Fruit fly (Drosophila melanogaster): ENCODE data around the gene CG13101.

The CG13101 gene

dm6 chr2L:8943110-8943509 is 41.6 kb downstream of the CG13101 start, which contains the start of gene CG9515 (continued):
- TF ChIP-seq CG15269 (tag; optimal IDR thresholded peaks at IDR 0.05), result no peak
- TF ChIP-seq ci (GFP tag; IDR thresholded peaks at IDR 0.05), result no peak; the same call in 2 of the 3 replicates
- TF ChIP-seq Jarid2 (GFP tag; optimal IDR thresholded peaks at IDR 0.05), result no peak
- TF ChIP-seq Hmx (GFP tag; optimal IDR thresholded peaks at IDR 0.05), result no peak
- TF ChIP-seq Neu2 (GFP tag; optimal IDR thresholded peaks at IDR 0.05; ENCODE audit: borderline replicate concordance), result no peak
- TF ChIP-seq CG14710 (tag; optimal IDR thresholded peaks at IDR 0.05), result peak; percentile 45
- peak; percentile 86 for TF ChIP-seq Dll (GFP tag; IDR thresholded peaks at IDR 0.05; ENCODE audit: partially characterized antibody)
- no peak for TF ChIP-seq onecut (GFP tag; IDR thresholded peaks at IDR 0.05)
- TF ChIP-seq CG13624 (GFP tag; optimal IDR thresholded peaks at IDR 0.05), result peak; percentile 27
- TF ChIP-seq CG17385 (GFP tag; optimal IDR thresholded peaks at IDR 0.05), result no peak
- no peak for TF ChIP-seq CG10462 (GFP tag; optimal IDR thresholded peaks at IDR 0.05)
- peak; percentile 92 for TF ChIP-seq E2f2 (GFP tag; IDR thresholded peaks at IDR 0.05)
- TF ChIP-seq chif (GFP tag; optimal IDR thresholded peaks at IDR 0.05), result no peak
- TF ChIP-seq CG1792 (GFP tag; optimal IDR thresholded peaks at IDR 0.05), result no peak
- no peak for TF ChIP-seq Six4 (GFP tag; optimal IDR thresholded peaks at IDR 0.05)
- TF ChIP-seq gce (GFP tag; IDR thresholded peaks at IDR 0.05), result no peak
- TF ChIP-seq insv (GFP tag; optimal IDR thresholded peaks at IDR 0.05), result peak in 1 of 2 experiments; percentile 21
- TF ChIP-seq sens-2 (GFP tag; IDR thresholded peaks at IDR 0.05), result no peak
- no peak for TF ChIP-seq Awh (GFP tag; IDR thresholded peaks at IDR 0.05)
- no peak for TF ChIP-seq btn (GFP tag; optimal IDR thresholded peaks at IDR 0.05)
- no peak for TF ChIP-seq schlank (tag; optimal IDR thresholded peaks at IDR 0.05)
- TF ChIP-seq CG6654 (GFP tag; optimal IDR thresholded peaks at IDR 0.05), result no peak
- no peak for TF ChIP-seq CHES-1-like (GFP tag; optimal IDR thresholded peaks at IDR 0.05)
- peak; percentile 95 for TF ChIP-seq Bgb (GFP tag; IDR thresholded peaks at IDR 0.05; ENCODE audit: partially characterized antibody)
- no peak for TF ChIP-seq Dek (tag; optimal IDR thresholded peaks at IDR 0.05)
- no peak for TF ChIP-seq mld (GFP tag; IDR thresholded peaks at IDR 0.05; ENCODE audit: partially characterized antibody)
- TF ChIP-seq trem (tag; optimal IDR thresholded peaks at IDR 0.05), result peak; percentile 58
- peak; percentile 87 for TF ChIP-seq nerfin-2 (GFP tag; IDR thresholded peaks at IDR 0.05; ENCODE audit: partially characterized antibody)
- peak; percentile 22 for TF ChIP-seq CG10267 (tag; optimal IDR thresholded peaks at IDR 0.05)
- TF ChIP-seq cas (GFP tag; IDR thresholded peaks at IDR 0.05), result no peak
- peak; percentile 14 for TF ChIP-seq CoRest (tag; optimal IDR thresholded peaks at IDR 0.05)
- TF ChIP-seq fd64A (GFP tag; optimal IDR thresholded peaks at IDR 0.05), result no peak
- no peak for TF ChIP-seq ssp (GFP tag; IDR thresholded peaks at IDR 0.05)
- TF ChIP-seq amos (GFP tag; IDR thresholded peaks at IDR 0.05; ENCODE audit: partially characterized antibody), result peak; percentile 65; the same call in 1 of the 2 replicates
- no peak for TF ChIP-seq Lim3 (GFP tag; IDR thresholded peaks at IDR 0.05)
- no peak for TF ChIP-seq ATbp (GFP tag; optimal IDR thresholded peaks at IDR 0.05)
- TF ChIP-seq bbx (GFP tag; IDR thresholded peaks at IDR 0.05; ENCODE audit: partially characterized antibody), result peak; percentile 88
- TF ChIP-seq CG17359 (tag; optimal IDR thresholded peaks at IDR 0.05), result no peak
- TF ChIP-seq CG10979 (tag; optimal IDR thresholded peaks at IDR 0.05), result no peak
- TF ChIP-seq grau (tag; optimal IDR thresholded peaks at IDR 0.05), result peak; percentile 21
- TF ChIP-seq CG7745 (tag; optimal IDR thresholded peaks at IDR 0.05), result no peak
- no peak for TF ChIP-seq Hr3 (GFP tag; optimal IDR thresholded peaks at IDR 0.05)
- no peak for TF ChIP-seq CG3163 (GFP tag; optimal IDR thresholded peaks at IDR 0.05)
- TF ChIP-seq CG14667 (GFP tag; IDR thresholded peaks at IDR 0.05), result no peak
- no peak for TF ChIP-seq dysf (GFP tag; IDR thresholded peaks at IDR 0.05)
- TF ChIP-seq D19B (GFP tag; optimal IDR thresholded peaks at IDR 0.05), result no peak
- TF ChIP-seq ham (GFP tag; IDR thresholded peaks at IDR 0.05), result no peak
- no peak for TF ChIP-seq eyg (GFP tag; optimal IDR thresholded peaks at IDR 0.05)
- peak; percentile 35 for TF ChIP-seq YL-1 (GFP tag; optimal IDR thresholded peaks at IDR 0.05)
- TF ChIP-seq CG4730 (GFP tag; IDR thresholded peaks at IDR 0.05), result no peak
- TF ChIP-seq kni (GFP tag; optimal IDR thresholded peaks at IDR 0.05), result no peak
